Fruit fly (Drosophila melanogaster) whole organism, embryonic: ENCODE results near the gene CG31627.

Source experiments
- CG10366 ChIP-seq: fragments of 200-800 bp; sonication (Bioruptor generic); IDR thresholded peaks from 2 replicates; pipeline ENCODE4 v1.3.6; 2022; ENCODE audit warnings: missing biosample characterization, missing genetic modification characterization
- CG10565 ChIP-seq: fragments of 200-800 bp; sonication (Bioruptor generic); optimal IDR thresholded peaks from 3 replicates; lab custom pipeline; 2016; ENCODE audit warnings: missing biosample characterization, mild to moderate bottlenecking, missing genetic modification characterization
- CG10979 ChIP-seq: fragments of 200-800 bp; sonication (Bioruptor generic); optimal IDR thresholded peaks from 2 replicates; lab custom pipeline; 2018; ENCODE audit warnings: missing biosample characterization, mild to moderate bottlenecking, missing genetic modification characterization, moderate library complexity
- CG11247 ChIP-seq: fragments of 200-800 bp; sonication (Bioruptor generic); IDR thresholded peaks from 2 replicates; pipeline ENCODE4 v1.3.6; 2022; ENCODE audit warnings: missing biosample characterization, missing genetic modification characterization
- CG11398 ChIP-seq: fragments of 200-800 bp; sonication (Bioruptor generic); optimal IDR thresholded peaks from 2 replicates; lab custom pipeline; 2016; ENCODE audit warnings: missing biosample characterization, missing genetic modification characterization
- CG11696 ChIP-seq: fragments of 200-800 bp; sonication (Bioruptor generic); IDR thresholded peaks from 2 replicates; pipeline ENCODE4 v1.3.6; 2022; ENCODE audit warnings: missing biosample characterization, missing genetic modification characterization
- CG11723 ChIP-seq: fragments of 200-800 bp; sonication (Bioruptor generic); optimal IDR thresholded peaks from 2 replicates; lab custom pipeline; 2017; ENCODE audit warnings: missing biosample characterization, mild to moderate bottlenecking, missing genetic modification characterization
- CG12155 ChIP-seq: fragments of 200-800 bp; sonication (Bioruptor generic); optimal IDR thresholded peaks from 3 replicates; lab custom pipeline; 2016; ENCODE audit warnings: missing biosample characterization, missing genetic modification characterization
- CG15073 ChIP-seq: fragments of 200-800 bp; sonication (Bioruptor generic); optimal IDR thresholded peaks from 2 replicates; lab custom pipeline; 2016; ENCODE audit warnings: missing biosample characterization, missing genetic modification characterization
- CG1602 ChIP-seq: fragments of 200-800 bp; sonication (Bioruptor generic); optimal IDR thresholded peaks from 3 replicates; lab custom pipeline; 2016; ENCODE audit warnings: missing biosample characterization, missing genetic modification characterization
- CG16813 ChIP-seq: fragments of 200-800 bp; sonication (Bioruptor generic); IDR thresholded peaks from 3 replicates; pipeline ENCODE4 v1.3.6; 2022; ENCODE audit warnings: missing biosample characterization, missing genetic modification characterization; ENCODE audit not compliant: partially characterized antibody
- CG17359 ChIP-seq: fragments of 200-800 bp; sonication (Bioruptor generic); optimal IDR thresholded peaks from 3 replicates; lab custom pipeline; 2018; ENCODE audit warnings: missing biosample characterization, mild to moderate bottlenecking, missing genetic modification characterization, moderate library complexity
- CG17361 ChIP-seq: fragments of 200-800 bp; sonication (Bioruptor generic); IDR thresholded peaks from 3 replicates; pipeline ENCODE4 v1.3.6; 2022; ENCODE audit warnings: missing biosample characterization, missing genetic modification characterization
- CG17612 ChIP-seq: fragments of 200-800 bp; sonication (Bioruptor generic); IDR thresholded peaks from 2 replicates; pipeline ENCODE4 v1.3.6; 2022; ENCODE audit warnings: missing biosample characterization, missing genetic modification characterization
- CG1832 ChIP-seq: fragments of 200-800 bp; sonication (Bioruptor generic); optimal IDR thresholded peaks from 2 replicates; lab custom pipeline; 2017; ENCODE audit warnings: missing biosample characterization, mild to moderate bottlenecking, missing genetic modification characterization, inconsistent platforms
- CG30431 ChIP-seq: fragments of 200-800 bp; sonication (Bioruptor generic); optimal IDR thresholded peaks from 2 replicates; lab custom pipeline; 2017; ENCODE audit warnings: missing biosample characterization, missing genetic modification characterization
- CG3065 ChIP-seq: fragments of 200-800 bp; sonication (Bioruptor generic); optimal IDR thresholded peaks from 2 replicates; lab custom pipeline; 2016; ENCODE audit warnings: missing biosample characterization, missing genetic modification characterization
- CG32767 ChIP-seq: fragments of 200-800 bp; sonication (Bioruptor generic); IDR thresholded peaks from 2 replicates; pipeline ENCODE4 v1.3.6; 2022; ENCODE audit warnings: missing biosample characterization, missing genetic modification characterization
- CG4424 ChIP-seq: fragments of 200-800 bp; sonication (Bioruptor generic); optimal IDR thresholded peaks from 3 replicates; lab custom pipeline; 2016; ENCODE audit warnings: missing biosample characterization, missing genetic modification characterization
- CG5953 ChIP-seq: fragments of 200-800 bp; sonication (Bioruptor generic); IDR thresholded peaks from 2 replicates; pipeline ENCODE4 v1.3.6; 2022; ENCODE audit warnings: missing biosample characterization, missing genetic modification characterization
- CG7357 ChIP-seq: fragments of 200-800 bp; sonication (Bioruptor generic); IDR thresholded peaks from 3 replicates; pipeline ENCODE4 v1.3.6; 2022; ENCODE audit warnings: missing biosample characterization, missing genetic modification characterization
- CG9932 ChIP-seq: fragments of 200-800 bp; sonication (Bioruptor generic); IDR thresholded peaks from 2 replicates; pipeline ENCODE4 v1.3.6; 2022; ENCODE audit warnings: missing biosample characterization, missing genetic modification characterization
- Dfd ChIP-seq, 2 experiments: fragments of >200 bp; optimal IDR thresholded peaks; 2 replicates each; lab custom pipeline; 2017; ENCODE audit warnings: missing biosample characterization in 2 of 2, missing genetic modification characterization in 2 of 2
- Dip2 ChIP-seq: fragments of 200-800 bp; sonication (Bioruptor generic); IDR thresholded peaks from 2 replicates; pipeline ENCODE4 v1.3.6; 2022; ENCODE audit warnings: missing biosample characterization, missing genetic modification characterization
- Doc3 ChIP-seq: fragments of 200-800 bp; sonication (Bioruptor generic); IDR thresholded peaks from 3 replicates; pipeline ENCODE4 v1.3.6; 2022; ENCODE audit warnings: missing biosample characterization, missing genetic modification characterization; ENCODE audit not compliant: partially characterized antibody
- E2f1 ChIP-seq: fragments of 200-800 bp; sonication (Bioruptor generic); IDR thresholded peaks from 2 replicates; pipeline ENCODE4 v1.3.6; 2022; ENCODE audit warnings: missing biosample characterization, missing genetic modification characterization
- Ets65A ChIP-seq: fragments of 200-800 bp; sonication (Bioruptor generic); peaks from one replicate; lab custom pipeline; 2016; ENCODE audit warnings: missing biosample characterization, missing genetic modification characterization
- Hr39 ChIP-seq: fragments of >200 bp; optimal IDR thresholded peaks from 2 replicates; lab custom pipeline; 2017
- Rx ChIP-seq: fragments of 200-800 bp; sonication (Bioruptor generic); IDR thresholded peaks from 2 replicates; pipeline ENCODE4 v1.3.6; 2022; ENCODE audit warnings: missing biosample characterization, missing genetic modification characterization
- Sry-β ChIP-seq: fragments of 200-800 bp; sonication (Bioruptor generic); optimal IDR thresholded peaks from 2 replicates; lab custom pipeline; 2018; ENCODE audit warnings: missing biosample characterization, mild to moderate bottlenecking, missing genetic modification characterization, moderate library complexity
- ab ChIP-seq: fragments of 200-800 bp; sonication (Bioruptor generic); optimal IDR thresholded peaks from 2 replicates; lab custom pipeline; 2016; ENCODE audit warnings: missing biosample characterization, missing genetic modification characterization
- ap ChIP-seq: fragments of 200-800 bp; sonication (Bioruptor generic); IDR thresholded peaks from 2 replicates; pipeline ENCODE4 v1.3.6; 2022; ENCODE audit warnings: missing biosample characterization, missing genetic modification characterization
- bigmax ChIP-seq: fragments of 200-800 bp; sonication (Bioruptor generic); optimal IDR thresholded peaks from 2 replicates; lab custom pipeline; 2018; ENCODE audit warnings: missing biosample characterization, mild to moderate bottlenecking, missing genetic modification characterization
- bowl ChIP-seq: fragments of 200-800 bp; sonication (Bioruptor generic); IDR thresholded peaks from 2 replicates; pipeline ENCODE4 v1.3.6; 2022; ENCODE audit warnings: missing biosample characterization, missing genetic modification characterization
- bsh ChIP-seq, 2 experiments: fragments of 200-800 bp; sonication (Bioruptor generic); optimal IDR thresholded peaks; 2 replicates each; lab custom pipeline; 2017 to 2018; ENCODE audit warnings: mild to moderate bottlenecking in 2 of 2, missing biosample characterization in 2 of 2, missing genetic modification characterization in 2 of 2, moderate library complexity in 1 of 2
- cas ChIP-seq: fragments of 200-800 bp; sonication (Bioruptor generic); IDR thresholded peaks from 2 replicates; pipeline ENCODE4 v1.3.6; 2022; ENCODE audit warnings: missing biosample characterization, missing genetic modification characterization
- chif ChIP-seq, 2 experiments: fragments of 200-800 bp; sonication (Bioruptor generic); optimal IDR thresholded peaks; 3 replicates each; lab custom pipeline; 2016; ENCODE audit warnings: missing biosample characterization in 2 of 2, missing genetic modification characterization in 2 of 2
- dati ChIP-seq: fragments of 200-800 bp; sonication (Bioruptor generic); IDR thresholded peaks from 2 replicates; pipeline ENCODE4 v1.3.6; 2022; ENCODE audit warnings: missing biosample characterization, missing genetic modification characterization
- dysf ChIP-seq: fragments of 200-800 bp; sonication (Bioruptor generic); IDR thresholded peaks from 3 replicates; pipeline ENCODE4 v1.3.6; 2022; ENCODE audit warnings: missing biosample characterization, missing genetic modification characterization
- jing ChIP-seq: fragments of 200-800 bp; sonication (Bioruptor generic); optimal IDR thresholded peaks from 2 replicates; lab custom pipeline; 2018; ENCODE audit warnings: missing biosample characterization, mild to moderate bottlenecking, missing genetic modification characterization
- kah ChIP-seq: fragments of 200-800 bp; sonication (Bioruptor generic); optimal IDR thresholded peaks from 2 replicates; lab custom pipeline; 2018; ENCODE audit warnings: missing biosample characterization, mild to moderate bottlenecking, missing genetic modification characterization
- otp ChIP-seq: fragments of 200-800 bp; sonication (Bioruptor generic); IDR thresholded peaks from 3 replicates; pipeline ENCODE4, ENCODE4 v1.3.6; 2022; ENCODE audit warnings: missing biosample characterization, missing genetic modification characterization
- prd ChIP-seq, 3 experiments: fragments of >200 bp in 2 of 3; fragments of 200-800 bp in 1 of 3; sonication (Bioruptor generic) in 1 of 3; optimal IDR thresholded peaks in 2 of 3; IDR thresholded peaks in 1 of 3; 2 replicates in 2 of 3; 3 replicates in 1 of 3; pipeline versions ENCODE4 v1.3.6 to Lab custom; 2017 to 2022; ENCODE audit warnings: missing biosample characterization in 1 of 3, missing genetic modification characterization in 1 of 3
- pros ChIP-seq: fragments of 200-800 bp; sonication (Bioruptor generic); optimal IDR thresholded peaks from 3 replicates; lab custom pipeline; 2019; ENCODE audit warnings: missing biosample characterization, mild to moderate bottlenecking, missing genetic modification characterization, moderate library complexity
- rib ChIP-seq: fragments of 200-800 bp; sonication (Bioruptor generic); IDR thresholded peaks from 2 replicates; pipeline ENCODE4 v1.3.6; 2022; ENCODE audit warnings: missing biosample characterization, missing genetic modification characterization
- sisA ChIP-seq: fragments of 200-800 bp; sonication (Bioruptor generic); IDR thresholded peaks from 2 replicates; pipeline ENCODE4 v1.3.6; 2022; ENCODE audit warnings: missing biosample characterization, missing genetic modification characterization
- slou ChIP-seq: fragments of 200-800 bp; sonication (Bioruptor generic); optimal IDR thresholded peaks from 3 replicates; lab custom pipeline; 2016; ENCODE audit warnings: missing biosample characterization, missing genetic modification characterization
- tup ChIP-seq: fragments of 200-800 bp; sonication (Bioruptor generic); optimal IDR thresholded peaks from 2 replicates; lab custom pipeline; 2016; ENCODE audit warnings: missing biosample characterization, mild to moderate bottlenecking, missing genetic modification characterization, moderate library complexity
- twi ChIP-seq: fragments of 200-800 bp; optimal IDR thresholded peaks from 2 replicates; lab custom pipeline; 2019; ENCODE audit warnings: missing biosample characterization, mild to moderate bottlenecking, missing genetic modification characterization, moderate library complexity
- vnd ChIP-seq: fragments of 200-800 bp; sonication (Bioruptor generic); IDR thresholded peaks from 3 replicates; pipeline ENCODE4 v1.3.6; 2022; ENCODE audit warnings: missing biosample characterization, missing genetic modification characterization; ENCODE audit not compliant: partially characterized antibody
- yki ChIP-seq: fragments of >200 bp; optimal IDR thresholded peaks from 3 replicates; lab custom pipeline; 2018
- z ChIP-seq: fragments of 200-800 bp; sonication (Bioruptor generic); IDR thresholded peaks from 3 replicates; pipeline ENCODE4 v1.3.6; 2022; ENCODE audit warnings: missing biosample characterization, missing genetic modification characterization

CG31627 gene

DNA sequence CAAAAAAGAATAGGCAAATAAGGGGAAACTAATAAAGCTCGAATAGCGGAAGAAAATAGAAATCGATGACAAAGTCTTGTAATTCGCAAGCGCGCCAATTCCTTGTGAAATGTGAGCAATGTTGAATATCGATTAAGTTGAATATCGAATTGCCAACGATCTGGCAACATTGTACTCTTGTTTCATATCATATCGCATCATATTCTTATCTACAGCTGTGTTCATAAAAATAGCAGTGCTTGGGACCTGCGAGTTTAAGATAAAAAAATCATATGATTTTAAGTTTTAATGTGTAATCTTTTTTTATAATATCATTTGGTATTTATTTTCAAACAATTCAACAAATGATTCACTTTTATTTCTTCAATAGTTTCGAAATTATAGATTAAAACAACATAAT lies 24.0 kb upstream of the CG31627 start:
- TF ChIP-seq CG5953 (GFP tag; lab: Robert Waterston, UW) (no peak), Doc3 (GFP tag; lab: Robert Waterston, UW) (peak; percentile 63; the same call in 2 of the 3 replicates), CG7357 (GFP tag; lab: Robert Waterston, UW) (no peak), CG17612 (GFP tag; lab: Robert Waterston, UW) (no peak), CG1832 (GFP tag; lab: Kevin White, UChicago) (no peak), rib (GFP tag; lab: Robert Waterston, UW) (no peak), CG11247 (GFP tag; lab: Robert Waterston, UW) (peak; percentile 43), E2f1 (GFP tag; lab: Robert Waterston, UW) (peak; percentile 60), slou (GFP tag; lab: Kevin White, UChicago) (peak; percentile 31), Hr39 (no peak), CG1602 (GFP tag; lab: Kevin White, UChicago) (no peak), CG10366 (GFP tag; lab: Robert Waterston, UW) (peak; percentile 32), twi (no peak), CG15073 (GFP tag; lab: Kevin White, UChicago) (no peak), dati (GFP tag; lab: Robert Waterston, UW) (no peak), CG4424 (GFP tag; lab: Kevin White, UChicago) (peak; percentile 53), CG11696 (GFP tag; lab: Robert Waterston, UW) (peak; percentile 99), yki (lab: Kevin White, UChicago) (no peak), CG11723 (GFP tag; lab: Kevin White, UChicago) (no peak), Ets65A (GFP tag; lab: Kevin White, UChicago) (no peak), bigmax (GFP tag; lab: Kevin White, UChicago) (no peak), otp (GFP tag; lab: Robert Waterston, UW) (0 out of 3 replicates have a peak, but pooled peaks have one; percentile 12), CG17361 (peak; percentile 70), CG10565 (GFP tag; lab: Kevin White, UChicago) (no peak), Rx (GFP tag; lab: Robert Waterston, UW) (no peak), CG32767 (GFP tag; lab: Robert Waterston, UW) (peak; percentile 11; the same call in 1 of the 2 replicates), CG3065 (GFP tag; lab: Kevin White, UChicago) (no peak), CG30431 (GFP tag; lab: Kevin White, UChicago) (no peak), tup (GFP tag; lab: Kevin White, UChicago) (no peak), CG16813 (GFP tag; lab: Robert Waterston, UW) (peak; percentile 45; the same call in 1 of the 3 replicates), CG10979 (peak; percentile 58), CG9932 (GFP tag; lab: Robert Waterston, UW) (peak; percentile 77), vnd (GFP tag; lab: Robert Waterston, UW) (0 out of 3 replicates have a peak, but pooled peaks have one; percentile 31), jing (no peak), Sry-β (no peak), CG17359 (tag; lab: Kevin White, UChicago) (peak; percentile 67), sisA (GFP tag; lab: Robert Waterston, UW) (peak; percentile 30), ap (GFP tag; lab: Robert Waterston, UW) (peak; percentile 13; the same call in 1 of the 2 replicates), bsh (GFP tag; optimal IDR thresholded peaks at IDR 0.05; lab: Kevin White, UChicago) (peak in 1 of 2 experiments; percentile 67), CG11398 (GFP tag; lab: Kevin White, UChicago) (no peak), ab (GFP tag; lab: Kevin White, UChicago) (no peak), chif (GFP tag; optimal IDR thresholded peaks at IDR 0.05; lab: Kevin White, UChicago) (no peak), z (GFP tag; lab: Robert Waterston, UW) (no peak), Dip2 (GFP tag; lab: Robert Waterston, UW) (no peak), CG12155 (GFP tag; lab: Kevin White, UChicago) (peak; percentile 21), prd (optimal IDR thresholded peaks at IDR 0.05; lab: Kevin White, UChicago) (no peak), prd (GFP tag; IDR thresholded peaks at IDR 0.05; lab: Robert Waterston, UW) (peak; percentile 58; the same call in 2 of the 3 replicates), kah (GFP tag; lab: Kevin White, UChicago) (no peak), pros (no peak), dysf (peak; percentile 73), cas (no peak), bowl (GFP tag; lab: Robert Waterston, UW) (no peak), Dfd (GFP tag; optimal IDR thresholded peaks at IDR 0.05; lab: Kevin White, UChicago) (no peak)
